Fruit fly (Drosophila melanogaster): Measurements from ENCODE around the gene CG13312.

The CG13312 gene

dm6 chr3L:8827133-8827867 lies 20.3 kb upstream of the CG13312 start, which contains the start of gene dally (continued):
- no peak for TF ChIP-seq CG14710 (tag; optimal IDR thresholded peaks at IDR 0.05)
- TF ChIP-seq Scr (GFP tag; IDR thresholded peaks at IDR 0.05; ENCODE audit: partially characterized antibody), result peak; percentile 48
- 0 out of 3 replicates have a peak, but pooled peaks have one; percentile 25 for TF ChIP-seq CG7963 (GFP tag; IDR thresholded peaks at IDR 0.05; ENCODE audit: partially characterized antibody)
- TF ChIP-seq trem (tag; optimal IDR thresholded peaks at IDR 0.05), result peak; percentile 8
- no peak for TF ChIP-seq CG13775 (GFP tag; optimal IDR thresholded peaks at IDR 0.05)
- no peak for TF ChIP-seq CG7556 (GFP tag; optimal IDR thresholded peaks at IDR 0.05)
- TF ChIP-seq slou (GFP tag; optimal IDR thresholded peaks at IDR 0.05), result no peak
- peak; percentile 43 for TF ChIP-seq mirr (GFP tag; optimal IDR thresholded peaks at IDR 0.05)
- TF ChIP-seq lbe (GFP tag; optimal IDR thresholded peaks at IDR 0.05), result no peak
- peak; percentile 88 to 95 for TF ChIP-seq Trl (optimal IDR thresholded peaks at IDR 0.05)
- peak; percentile 64 for TF ChIP-seq Trl (GFP tag; optimal IDR thresholded peaks at IDR 0.05)
- TF ChIP-seq repo (GFP tag; optimal IDR thresholded peaks at IDR 0.05), result peak; percentile 37
- TF ChIP-seq HLHmδ (GFP tag; optimal IDR thresholded peaks at IDR 0.05), result peak; percentile 88
- peak; percentile 20; the same call in 1 of the 2 replicates for TF ChIP-seq CG5953 (GFP tag; IDR thresholded peaks at IDR 0.05)
- TF ChIP-seq CG1647 (GFP tag; optimal IDR thresholded peaks at IDR 0.05), result no peak
- TF ChIP-seq cwo (GFP tag; optimal IDR thresholded peaks at IDR 0.05), result no peak
- peak; percentile 57 for TF ChIP-seq hkb (optimal IDR thresholded peaks at IDR 0.05)
- TF ChIP-seq hkb (GFP tag; IDR thresholded peaks at IDR 0.05), result peak; percentile 68
- 0 out of 2 replicates have a peak, but pooled peaks have one; percentile 24 for TF ChIP-seq NFAT (GFP tag; IDR thresholded peaks at IDR 0.05)
- peak; percentile 19 for TF ChIP-seq BEAF-32 (GFP tag; optimal IDR thresholded peaks at IDR 0.05)
- TF ChIP-seq lilli (GFP tag; optimal IDR thresholded peaks at IDR 0.05), result peak; percentile 15
- no peak for TF ChIP-seq CkIIα-i1 (GFP tag; IDR thresholded peaks at IDR 0.05)
- TF ChIP-seq gfzf (GFP tag; optimal IDR thresholded peaks at IDR 0.05), result no peak
- TF ChIP-seq CG17912 (GFP tag; optimal IDR thresholded peaks at IDR 0.05), result peak; percentile 31
- no peak for TF ChIP-seq eve (GFP tag; optimal IDR thresholded peaks at IDR 0.05)
- no peak for TF ChIP-seq CG1233 (GFP tag; optimal IDR thresholded peaks at IDR 0.05)
- TF ChIP-seq prd (optimal IDR thresholded peaks at IDR 0.05), result no peak
- TF ChIP-seq prd (GFP tag; IDR thresholded peaks at IDR 0.05), result no peak
- TF ChIP-seq CG17328 (GFP tag; IDR thresholded peaks at IDR 0.05), result no peak
- no peak for TF ChIP-seq dati (GFP tag; IDR thresholded peaks at IDR 0.05)
- peak; percentile 7 for TF ChIP-seq CG15479 (GFP tag; optimal IDR thresholded peaks at IDR 0.05)
- peak; percentile 15 for TF ChIP-seq Fer1 (GFP tag; optimal IDR thresholded peaks at IDR 0.05)
- TF ChIP-seq usp (GFP tag; optimal IDR thresholded peaks at IDR 0.05), result no peak
- TF ChIP-seq zf30C (GFP tag; optimal IDR thresholded peaks at IDR 0.05), result no peak
- TF ChIP-seq wek (GFP tag; optimal IDR thresholded peaks at IDR 0.05), result no peak
- TF ChIP-seq cato (GFP tag; optimal IDR thresholded peaks at IDR 0.05; ENCODE audit: borderline replicate concordance), result no peak
- TF ChIP-seq CG16863 (GFP tag; optimal IDR thresholded peaks at IDR 0.05), result peak; percentile 22
- no peak for TF ChIP-seq Myb (GFP tag; optimal IDR thresholded peaks at IDR 0.05)
- peak; percentile 64 for TF ChIP-seq CG13894 (tag; optimal IDR thresholded peaks at IDR 0.05)
- no peak for TF ChIP-seq CG18764 (GFP tag; optimal IDR thresholded peaks at IDR 0.05)
- peak; percentile 78; the same call in 1 of the 2 replicates for TF ChIP-seq rib (GFP tag; IDR thresholded peaks at IDR 0.05)

DNA sequence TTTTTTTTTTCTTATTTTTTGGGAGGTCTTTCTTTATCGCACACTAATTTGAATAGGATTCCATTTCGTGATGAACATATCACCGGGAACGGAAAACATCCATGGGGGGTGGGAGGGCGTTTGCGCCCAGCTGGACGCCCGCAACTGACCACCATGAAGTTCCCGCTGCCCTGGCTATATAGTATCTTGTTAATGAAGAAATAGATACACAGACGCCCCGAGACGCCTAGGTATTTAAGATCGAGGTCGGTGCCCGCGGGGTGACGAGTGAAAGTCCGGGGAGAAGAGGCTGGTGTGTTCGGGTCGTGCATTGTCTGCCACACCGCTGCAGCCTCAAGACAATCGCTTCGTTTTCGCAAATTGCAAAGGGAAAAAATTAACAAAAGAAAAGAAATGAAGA lies 19.0 kb upstream of the CG13312 start:
- TF ChIP-seq crol (GFP tag; IDR thresholded peaks at IDR 0.05) (peak; percentile 22; the same call in 1 of the 2 replicates), ci (GFP tag; IDR thresholded peaks at IDR 0.05) (peak; percentile 22; the same call in 1 of the 3 replicates), zen (tag; optimal IDR thresholded peaks at IDR 0.05) (peak; percentile 94), Med (GFP tag) (peak; percentile 4), CG18262 (tag; optimal IDR thresholded peaks at IDR 0.05) (no peak), CG6791 (GFP tag; IDR thresholded peaks at IDR 0.05; ENCODE audit: partially characterized antibody) (0 out of 3 replicates have a peak, but pooled peaks have one; percentile 31), CG17802 (tag; optimal IDR thresholded peaks at IDR 0.05) (peak; percentile 13), hkb (optimal IDR thresholded peaks at IDR 0.05) (no peak), hkb (GFP tag; IDR thresholded peaks at IDR 0.05) (0 out of 2 replicates have a peak, but pooled peaks have one; percentile 14), Blimp-1 (GFP tag; optimal IDR thresholded peaks at IDR 0.05) (peak; percentile 36), so (GFP tag; IDR thresholded peaks at IDR 0.05) (0 out of 3 replicates have a peak, but pooled peaks have one; percentile 29), Ets65A (GFP tag) (no peak), vvl (GFP tag; IDR thresholded peaks at IDR 0.05) (0 out of 2 replicates have a peak, but pooled peaks have one; percentile 6)
